Worm (Caenorhabditis elegans): ENCODE data around the gene F21C10.18.

Gene F21C10.18

ce11 chrV:9108219-9108618 is at the start of gene F21C10.18:
Gene F21C10.18, plus strand, starts transcription at chrV:9108519.
- TF ChIP-seq tbx-11 (GFP tag; IDR thresholded peaks at IDR 0.05), result no peak
- no peak for TF ChIP-seq pes-1 (GFP tag; IDR thresholded peaks at IDR 0.05)
- TF ChIP-seq tra-4 (tag; optimal IDR thresholded peaks at IDR 0.05), result no peak
- TF ChIP-seq flt-1 (GFP tag; IDR thresholded peaks at IDR 0.05), result no peak

ce11 chrV:9058627-9059026 is 49.7 kb upstream of the F21C10.18 start, which contains the start of gene C25E10.11:
Gene C25E10.11, minus strand, starts transcription at chrV:9058727.
- TF ChIP-seq hnd-1 (tag; optimal IDR thresholded peaks at IDR 0.05) (no peak), F13C5.2 (tag; optimal IDR thresholded peaks at IDR 0.05) (no peak), ceh-13 (GFP tag; optimal IDR thresholded peaks at IDR 0.05) (no peak), ceh-36 (tag; optimal IDR thresholded peaks at IDR 0.05) (no peak), flt-1 (GFP tag; IDR thresholded peaks at IDR 0.05) (no peak), B0310.2 (tag; optimal IDR thresholded peaks at IDR 0.05) (no peak), scrt-1 (GFP tag; IDR thresholded peaks at IDR 0.05) (no peak), tbx-11 (GFP tag; IDR thresholded peaks at IDR 0.05) (no peak), tbx-37 (GFP tag; conservative IDR thresholded peaks at IDR 0.05) (no peak), sea-1 (GFP tag; conservative IDR thresholded peaks at IDR 0.05) (no peak), ama-1 (optimal IDR thresholded peaks at IDR 0.05) (no peak), pes-1 (GFP tag; IDR thresholded peaks at IDR 0.05) (no peak), hmg-4 (GFP tag; optimal IDR thresholded peaks at IDR 0.05) (no peak), aly-1 (tag; optimal IDR thresholded peaks at IDR 0.05) (no peak), ets-7 (tag; optimal IDR thresholded peaks at IDR 0.05) (no peak)

- no peak for TF ChIP-seq B0310.2 (tag; optimal IDR thresholded peaks at IDR 0.05)
- no peak for TF ChIP-seq hnd-1 (tag; optimal IDR thresholded peaks at IDR 0.05)
- TF ChIP-seq aly-1 (tag; optimal IDR thresholded peaks at IDR 0.05), result no peak
- no peak for TF ChIP-seq pes-1 (GFP tag; IDR thresholded peaks at IDR 0.05)
- no peak for TF ChIP-seq ets-7 (tag; optimal IDR thresholded peaks at IDR 0.05)
Observed at ce11 chrV:9059468-9059867, 48.9 kb upstream of the F21C10.18 start, which contains the start of the genes C25E10.16 and C25E10.13. Gene C25E10.16, minus strand, starts transcription at chrV:9059568. Gene C25E10.13, plus strand, starts transcription at chrV:9059723.

ce11 chrV:9062341-9062740 is 46.0 kb upstream of the F21C10.18 start, which contains the start of gene C25E10.12:
Gene C25E10.12, minus strand, starts transcription at chrV:9062441.
- TF ChIP-seq tra-4 (tag; optimal IDR thresholded peaks at IDR 0.05) (no peak), ama-1 (optimal IDR thresholded peaks at IDR 0.05) (no peak), ceh-13 (GFP tag; optimal IDR thresholded peaks at IDR 0.05) (no peak), hmg-4 (GFP tag; optimal IDR thresholded peaks at IDR 0.05) (no peak), sea-1 (GFP tag; conservative IDR thresholded peaks at IDR 0.05) (no peak)

ce11 chrV:9063134-9063533 is 45.2 kb upstream of the F21C10.18 start:
- no peak for TF ChIP-seq ceh-13 (GFP tag; optimal IDR thresholded peaks at IDR 0.05)
- TF ChIP-seq F13C5.2 (tag; optimal IDR thresholded peaks at IDR 0.05), result no peak
- no peak for TF ChIP-seq tbx-11 (GFP tag; IDR thresholded peaks at IDR 0.05)
- TF ChIP-seq aly-1 (tag; optimal IDR thresholded peaks at IDR 0.05), result no peak
- TF ChIP-seq flt-1 (GFP tag; IDR thresholded peaks at IDR 0.05), result no peak
- no peak for TF ChIP-seq pes-1 (GFP tag; IDR thresholded peaks at IDR 0.05)

- TF ChIP-seq tra-4 (tag; optimal IDR thresholded peaks at IDR 0.05), result no peak
- TF ChIP-seq tbx-11 (GFP tag; IDR thresholded peaks at IDR 0.05), result no peak
- TF ChIP-seq F13C5.2 (tag; optimal IDR thresholded peaks at IDR 0.05), result no peak
Observed at ce11 chrV:9065001-9065400, 43.3 kb upstream of the F21C10.18 start.

- no peak for TF ChIP-seq hmbx-1 (tag; optimal IDR thresholded peaks at IDR 0.05)
- no peak for TF ChIP-seq tbx-37 (GFP tag; conservative IDR thresholded peaks at IDR 0.05)
- TF ChIP-seq tra-4 (tag; optimal IDR thresholded peaks at IDR 0.05), result no peak
- no peak for TF ChIP-seq sea-1 (GFP tag; conservative IDR thresholded peaks at IDR 0.05)
- TF ChIP-seq hnd-1 (tag; optimal IDR thresholded peaks at IDR 0.05), result no peak
- no peak for TF ChIP-seq ceh-36 (tag; optimal IDR thresholded peaks at IDR 0.05)
- no peak for TF ChIP-seq hmg-4 (GFP tag; optimal IDR thresholded peaks at IDR 0.05)
- TF ChIP-seq scrt-1 (GFP tag; IDR thresholded peaks at IDR 0.05), result no peak
- no peak for TF ChIP-seq F13C5.2 (tag; optimal IDR thresholded peaks at IDR 0.05)
- TF ChIP-seq aly-1 (tag; optimal IDR thresholded peaks at IDR 0.05), result no peak
Observed at ce11 chrV:9065915-9066314, 42.4 kb upstream of the F21C10.18 start.

ce11 chrV:9067678-9068077 is 40.6 kb upstream of the F21C10.18 start, which contains the start of gene fip-2:
Gene fip-2, plus strand, starts transcription at chrV:9067978.
- TF ChIP-seq tbx-11 (GFP tag; IDR thresholded peaks at IDR 0.05), result no peak
- no peak for TF ChIP-seq hmbx-1 (tag; optimal IDR thresholded peaks at IDR 0.05)
- TF ChIP-seq pes-1 (GFP tag; IDR thresholded peaks at IDR 0.05), result no peak
- TF ChIP-seq B0310.2 (tag; optimal IDR thresholded peaks at IDR 0.05), result no peak
- TF ChIP-seq ceh-13 (GFP tag; optimal IDR thresholded peaks at IDR 0.05), result no peak
- no peak for TF ChIP-seq aly-1 (tag; optimal IDR thresholded peaks at IDR 0.05)
- no peak for TF ChIP-seq tbx-37 (GFP tag; conservative IDR thresholded peaks at IDR 0.05)
- TF ChIP-seq hnd-1 (tag; optimal IDR thresholded peaks at IDR 0.05), result no peak
- TF ChIP-seq ama-1 (optimal IDR thresholded peaks at IDR 0.05), result no peak
- no peak for TF ChIP-seq tra-4 (tag; optimal IDR thresholded peaks at IDR 0.05)
- no peak for TF ChIP-seq ceh-36 (tag; optimal IDR thresholded peaks at IDR 0.05)
- no peak for TF ChIP-seq scrt-1 (GFP tag; IDR thresholded peaks at IDR 0.05)
- TF ChIP-seq sea-1 (GFP tag; conservative IDR thresholded peaks at IDR 0.05), result no peak

ce11 chrV:9069680-9070079 is 38.6 kb upstream of the F21C10.18 start, which contains the start of gene T27E4.5:
Gene T27E4.5, minus strand, starts transcription at chrV:9069780.
- TF ChIP-seq F13C5.2 (tag; optimal IDR thresholded peaks at IDR 0.05), result no peak
- TF ChIP-seq tbx-11 (GFP tag; IDR thresholded peaks at IDR 0.05), result no peak
- no peak for TF ChIP-seq aly-1 (tag; optimal IDR thresholded peaks at IDR 0.05)
- no peak for TF ChIP-seq ets-7 (tag; optimal IDR thresholded peaks at IDR 0.05)
- no peak for TF ChIP-seq hmbx-1 (tag; optimal IDR thresholded peaks at IDR 0.05)
- TF ChIP-seq scrt-1 (GFP tag; IDR thresholded peaks at IDR 0.05), result no peak
- no peak for TF ChIP-seq ceh-36 (tag; optimal IDR thresholded peaks at IDR 0.05)
- no peak for TF ChIP-seq tbx-37 (GFP tag; conservative IDR thresholded peaks at IDR 0.05)
- TF ChIP-seq sea-1 (GFP tag; conservative IDR thresholded peaks at IDR 0.05), result no peak
- no peak for TF ChIP-seq ama-1 (optimal IDR thresholded peaks at IDR 0.05)
- TF ChIP-seq pes-1 (GFP tag; IDR thresholded peaks at IDR 0.05), result no peak
- no peak for TF ChIP-seq B0310.2 (tag; optimal IDR thresholded peaks at IDR 0.05)
- TF ChIP-seq tra-4 (tag; optimal IDR thresholded peaks at IDR 0.05), result no peak
- TF ChIP-seq ceh-13 (GFP tag; optimal IDR thresholded peaks at IDR 0.05), result no peak
- TF ChIP-seq flt-1 (GFP tag; IDR thresholded peaks at IDR 0.05), result no peak
- TF ChIP-seq hmg-4 (GFP tag; optimal IDR thresholded peaks at IDR 0.05), result no peak
- TF ChIP-seq hnd-1 (tag; optimal IDR thresholded peaks at IDR 0.05), result no peak
